Worm (Caenorhabditis elegans): ENCODE data around the gene grl-25.

The grl-25 gene

ce11 chrIII:8933696-8934095 is 28.4 kb upstream of the grl-25 start:
- TF ChIP-seq med-1 (GFP tag; optimal IDR thresholded peaks at IDR 0.05; ENCODE audit: insufficient read depth): no peak
- TF ChIP-seq tab-1 (GFP tag; IDR thresholded peaks at IDR 0.05): no peak
- no peak for TF ChIP-seq ztf-29 (GFP tag; IDR thresholded peaks at IDR 0.05)

ce11 chrIII:8934378-8934777 is 27.7 kb upstream of the grl-25 start:
- TF ChIP-seq cog-1 (tag; optimal IDR thresholded peaks at IDR 0.05): no peak
- no peak for TF ChIP-seq tab-1 (GFP tag; IDR thresholded peaks at IDR 0.05)
- TF ChIP-seq ztf-29 (GFP tag; IDR thresholded peaks at IDR 0.05): no peak
- TF ChIP-seq flt-1 (GFP tag; IDR thresholded peaks at IDR 0.05): no peak
- no peak for TF ChIP-seq ref-1 (GFP tag; conservative IDR thresholded peaks at IDR 0.05)
- TF ChIP-seq med-1 (GFP tag; optimal IDR thresholded peaks at IDR 0.05; ENCODE audit: insufficient read depth): no peak
- TF ChIP-seq T22C8.4 (GFP tag; IDR thresholded peaks at IDR 0.05): no peak
- TF ChIP-seq klf-2 (GFP tag; conservative IDR thresholded peaks at IDR 0.05): no peak
- TF ChIP-seq ztf-23 (GFP tag; IDR thresholded peaks at IDR 0.05): no peak

DNA sequence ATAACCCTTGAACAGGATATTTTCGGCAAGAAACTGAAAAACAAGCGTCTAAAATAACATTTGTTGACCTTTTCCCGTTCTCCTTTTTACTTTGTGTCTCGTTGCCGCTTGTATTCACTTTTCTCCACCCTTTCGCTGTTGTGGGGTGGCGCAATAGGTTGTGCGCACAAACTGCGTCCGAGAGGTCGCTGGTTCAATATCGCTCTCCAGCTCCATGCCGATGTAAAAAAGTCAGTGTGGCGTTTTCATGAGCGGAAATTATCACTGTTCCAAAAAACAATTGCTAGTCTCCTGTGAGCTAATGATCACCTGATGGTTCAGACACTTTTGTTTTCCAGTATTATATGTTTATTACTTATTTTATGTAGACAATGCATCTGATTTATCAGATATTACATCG is 24.5 kb upstream of the grl-25 start:
- TF ChIP-seq klf-2 (GFP tag; conservative IDR thresholded peaks at IDR 0.05) (peak; percentile 92), ref-1 (GFP tag; conservative IDR thresholded peaks at IDR 0.05) (peak; percentile 89), ztf-29 (GFP tag; IDR thresholded peaks at IDR 0.05) (peak; percentile 94), med-1 (GFP tag; optimal IDR thresholded peaks at IDR 0.05; ENCODE audit: insufficient read depth) (peak; percentile 54), ztf-23 (GFP tag; IDR thresholded peaks at IDR 0.05) (peak; percentile 95), cog-1 (tag; optimal IDR thresholded peaks at IDR 0.05) (peak; percentile 91), flt-1 (GFP tag; IDR thresholded peaks at IDR 0.05) (peak; percentile 96), T22C8.4 (GFP tag; IDR thresholded peaks at IDR 0.05) (peak; percentile 87), tab-1 (GFP tag; IDR thresholded peaks at IDR 0.05) (peak; percentile 93)

- TF ChIP-seq med-1 (GFP tag; optimal IDR thresholded peaks at IDR 0.05; ENCODE audit: insufficient read depth) (no peak), flt-1 (GFP tag; IDR thresholded peaks at IDR 0.05) (no peak), ztf-29 (GFP tag; IDR thresholded peaks at IDR 0.05) (no peak), klf-2 (GFP tag; conservative IDR thresholded peaks at IDR 0.05) (no peak), ref-1 (GFP tag; conservative IDR thresholded peaks at IDR 0.05) (no peak), T22C8.4 (GFP tag; IDR thresholded peaks at IDR 0.05) (no peak), ztf-23 (GFP tag; IDR thresholded peaks at IDR 0.05) (no peak), cog-1 (tag; optimal IDR thresholded peaks at IDR 0.05) (no peak), tab-1 (GFP tag; IDR thresholded peaks at IDR 0.05) (no peak)
Measured at ce11 chrIII:8944357-8944756, 17.7 kb upstream of the grl-25 start, which contains the start of gene dhrr-1. Gene dhrr-1, plus strand, starts transcription at chrIII:8944657.

DNA sequence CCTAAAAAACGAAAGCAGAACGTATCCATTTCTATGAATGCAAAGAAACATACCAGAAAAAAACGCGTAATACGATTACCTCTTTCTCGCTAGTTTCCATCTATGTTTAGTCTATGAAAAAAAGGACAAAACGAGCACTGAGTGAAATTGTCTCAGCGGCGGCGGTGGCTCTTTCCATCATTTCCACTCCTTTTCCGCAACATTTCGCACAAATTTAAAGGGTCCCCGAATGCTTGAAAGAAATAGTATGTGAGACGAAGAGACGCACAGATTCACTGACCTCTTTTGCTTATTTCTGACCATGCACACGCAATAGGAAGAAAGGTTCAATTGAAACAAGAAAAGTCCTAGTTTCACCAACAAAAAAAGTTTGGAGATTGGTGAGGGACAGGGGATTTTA is 15.8 kb upstream of the grl-25 start:
- TF ChIP-seq med-1 (GFP tag; optimal IDR thresholded peaks at IDR 0.05; ENCODE audit: insufficient read depth) (no peak), ztf-23 (GFP tag; IDR thresholded peaks at IDR 0.05) (no peak)

- no peak for TF ChIP-seq tab-1 (GFP tag; IDR thresholded peaks at IDR 0.05)
- TF ChIP-seq med-1 (GFP tag; optimal IDR thresholded peaks at IDR 0.05; ENCODE audit: insufficient read depth): no peak
- no peak for TF ChIP-seq ztf-23 (GFP tag; IDR thresholded peaks at IDR 0.05)
- TF ChIP-seq cog-1 (tag; optimal IDR thresholded peaks at IDR 0.05): no peak
- TF ChIP-seq T22C8.4 (GFP tag; IDR thresholded peaks at IDR 0.05): no peak
- TF ChIP-seq klf-2 (GFP tag; conservative IDR thresholded peaks at IDR 0.05): no peak
- no peak for TF ChIP-seq ztf-29 (GFP tag; IDR thresholded peaks at IDR 0.05)
- TF ChIP-seq flt-1 (GFP tag; IDR thresholded peaks at IDR 0.05): no peak
- TF ChIP-seq ref-1 (GFP tag; conservative IDR thresholded peaks at IDR 0.05): no peak
Measured at ce11 chrIII:8949147-8949546, 12.9 kb upstream of the grl-25 start.

- no peak for TF ChIP-seq med-1 (GFP tag; optimal IDR thresholded peaks at IDR 0.05; ENCODE audit: insufficient read depth)
- no peak for TF ChIP-seq T22C8.4 (GFP tag; IDR thresholded peaks at IDR 0.05)
- TF ChIP-seq tab-1 (GFP tag; IDR thresholded peaks at IDR 0.05): no peak
- TF ChIP-seq cog-1 (tag; optimal IDR thresholded peaks at IDR 0.05): no peak
- no peak for TF ChIP-seq flt-1 (GFP tag; IDR thresholded peaks at IDR 0.05)
- no peak for TF ChIP-seq klf-2 (GFP tag; conservative IDR thresholded peaks at IDR 0.05)
- no peak for TF ChIP-seq ztf-29 (GFP tag; IDR thresholded peaks at IDR 0.05)
- no peak for TF ChIP-seq ref-1 (GFP tag; conservative IDR thresholded peaks at IDR 0.05)
Measured at ce11 chrIII:8955536-8955935, 6.6 kb upstream of the grl-25 start.

ce11 chrIII:8956146-8956646 is 5.9 kb upstream of the grl-25 start, which contains the start of the genes ZK643.5 and ZK643.2:
Gene ZK643.5, minus strand, starts transcription at chrIII:8956196.
Gene ZK643.2, plus strand, starts transcription at chrIII:8956540.
- TF ChIP-seq T22C8.4 (GFP tag; IDR thresholded peaks at IDR 0.05): peak; percentile 99
- TF ChIP-seq ref-1 (GFP tag; conservative IDR thresholded peaks at IDR 0.05): no peak

- TF ChIP-seq ref-1 (GFP tag; conservative IDR thresholded peaks at IDR 0.05) (no peak), flt-1 (GFP tag; IDR thresholded peaks at IDR 0.05) (no peak), klf-2 (GFP tag; conservative IDR thresholded peaks at IDR 0.05) (no peak), cog-1 (tag; optimal IDR thresholded peaks at IDR 0.05) (no peak), ztf-29 (GFP tag; IDR thresholded peaks at IDR 0.05) (no peak), ztf-23 (GFP tag; IDR thresholded peaks at IDR 0.05) (no peak), T22C8.4 (GFP tag; IDR thresholded peaks at IDR 0.05) (no peak), tab-1 (GFP tag; IDR thresholded peaks at IDR 0.05) (no peak), med-1 (GFP tag; optimal IDR thresholded peaks at IDR 0.05; ENCODE audit: insufficient read depth) (no peak)
Measured at ce11 chrIII:8960664-8961063, 1.4 kb upstream of the grl-25 start, which contains the start of gene ZK643.6. Gene ZK643.6, minus strand, starts transcription at chrIII:8960764.

DNA sequence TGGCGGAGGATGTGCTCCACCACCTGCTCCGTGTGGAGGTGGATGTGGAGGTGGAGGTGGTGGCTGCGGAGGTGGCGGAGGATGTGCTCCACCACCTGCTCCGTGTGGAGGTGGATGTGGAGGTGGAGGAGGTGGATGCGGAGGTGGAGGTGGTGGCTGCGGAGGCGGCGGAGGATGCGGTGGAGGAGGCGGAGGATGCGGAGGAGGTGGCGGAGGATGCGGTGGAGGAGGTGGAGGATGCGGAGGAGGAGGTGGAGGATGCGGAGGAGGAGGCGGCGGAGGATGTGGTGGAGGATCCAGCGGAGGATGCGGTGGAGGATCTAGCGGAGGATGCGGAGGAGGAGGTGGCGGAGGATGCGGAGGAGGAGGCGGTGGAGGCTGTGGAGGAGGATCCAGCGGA is 382 bp downstream of the grl-25 start:
- no peak for TF ChIP-seq tab-1 (GFP tag; IDR thresholded peaks at IDR 0.05)
- no peak for TF ChIP-seq ztf-23 (GFP tag; IDR thresholded peaks at IDR 0.05)
- no peak for TF ChIP-seq ztf-29 (GFP tag; IDR thresholded peaks at IDR 0.05)
- no peak for TF ChIP-seq flt-1 (GFP tag; IDR thresholded peaks at IDR 0.05)
- TF ChIP-seq ref-1 (GFP tag; conservative IDR thresholded peaks at IDR 0.05): no peak
- no peak for TF ChIP-seq cog-1 (tag; optimal IDR thresholded peaks at IDR 0.05)
- no peak for TF ChIP-seq klf-2 (GFP tag; conservative IDR thresholded peaks at IDR 0.05)
- TF ChIP-seq T22C8.4 (GFP tag; IDR thresholded peaks at IDR 0.05): no peak
